Fruit fly (Drosophila melanogaster) whole organism, embryonic: ENCODE results near the gene CG15894.
A peak's percentile ranks its signal among the peaks of the same experiment; 100 is the strongest.

Experiments used
- Abd-B ChIP-seq: fragments of 200-800 bp; sonication (Bioruptor generic); optimal IDR thresholded peaks from 2 replicates; lab custom pipeline; 2018; ENCODE audit warnings: missing biosample characterization, mild to moderate bottlenecking, missing genetic modification characterization, moderate library complexity
- Adf1 ChIP-seq: fragments of 200-800 bp; sonication (Bioruptor generic); IDR thresholded peaks from 2 replicates; pipeline ENCODE4 v1.3.6; 2022; ENCODE audit warnings: missing biosample characterization, missing genetic modification characterization
- CG10267 ChIP-seq: fragments of 200-800 bp; sonication (Bioruptor generic); optimal IDR thresholded peaks from 2 replicates; lab custom pipeline; 2018; ENCODE audit warnings: missing biosample characterization, mild to moderate bottlenecking, missing genetic modification characterization, moderate library complexity
- CG10654 ChIP-seq: fragments of 200-800 bp; sonication (Bioruptor generic); optimal IDR thresholded peaks from 2 replicates; lab custom pipeline; 2016; ENCODE audit warnings: missing biosample characterization, missing genetic modification characterization
- CG12299 ChIP-seq: fragments of 200-800 bp; sonication (Bioruptor generic); optimal IDR thresholded peaks from 2 replicates; lab custom pipeline; 2018; ENCODE audit warnings: missing biosample characterization, mild to moderate bottlenecking, missing genetic modification characterization
- CG14014 ChIP-seq: fragments of 200-800 bp; sonication (Bioruptor generic); IDR thresholded peaks from 2 replicates; pipeline ENCODE4 v1.3.6; 2022; ENCODE audit warnings: missing biosample characterization, missing genetic modification characterization
- CG15479 ChIP-seq: fragments of 200-800 bp; sonication (Bioruptor generic); optimal IDR thresholded peaks from 3 replicates; lab custom pipeline; 2019; ENCODE audit warnings: missing biosample characterization, mild to moderate bottlenecking, missing genetic modification characterization, moderate library complexity
- CG17328 ChIP-seq: fragments of 200-800 bp; sonication (Bioruptor generic); IDR thresholded peaks from 2 replicates; pipeline ENCODE4 v1.3.6; 2022; ENCODE audit warnings: missing biosample characterization, missing genetic modification characterization
- CG17829 ChIP-seq: fragments of 200-800 bp; optimal IDR thresholded peaks from 2 replicates; lab custom pipeline; 2019; ENCODE audit warnings: missing biosample characterization, mild to moderate bottlenecking, missing genetic modification characterization, moderate library complexity
- CG30020 ChIP-seq: fragments of 200-800 bp; optimal IDR thresholded peaks from 2 replicates; lab custom pipeline; 2019; ENCODE audit warnings: missing biosample characterization, mild to moderate bottlenecking, missing genetic modification characterization, moderate library complexity
- CG30403 ChIP-seq: fragments of 200-800 bp; sonication (Bioruptor generic); optimal IDR thresholded peaks from 3 replicates; lab custom pipeline; 2016; ENCODE audit warnings: missing biosample characterization, missing genetic modification characterization
- CG3163 ChIP-seq: fragments of 200-800 bp; sonication (Bioruptor generic); optimal IDR thresholded peaks from 3 replicates; lab custom pipeline; 2016; ENCODE audit warnings: missing biosample characterization, missing genetic modification characterization
- CG32772 ChIP-seq: fragments of 200-800 bp; sonication (Bioruptor generic); IDR thresholded peaks from 2 replicates; pipeline ENCODE4 v1.3.6; 2022; ENCODE audit warnings: missing biosample characterization, missing genetic modification characterization
- CG4617 ChIP-seq: fragments of 200-800 bp; sonication (Bioruptor generic); optimal IDR thresholded peaks from 3 replicates; lab custom pipeline; 2016; ENCODE audit warnings: missing biosample characterization, missing genetic modification characterization, borderline replicate concordance
- CG7372 ChIP-seq: fragments of 200-800 bp; sonication (Bioruptor generic); IDR thresholded peaks from 2 replicates; pipeline ENCODE4 v1.3.6; 2022; ENCODE audit warnings: missing biosample characterization, missing genetic modification characterization
- CG8388 ChIP-seq: fragments of 200-800 bp; sonication (Bioruptor generic); optimal IDR thresholded peaks from 2 replicates; lab custom pipeline; 2019; ENCODE audit warnings: missing biosample characterization, mild to moderate bottlenecking, missing genetic modification characterization, moderate library complexity
- CG9215 ChIP-seq: fragments of 200-800 bp; sonication (Bioruptor generic); IDR thresholded peaks from 2 replicates; pipeline ENCODE4 v1.3.6; 2022; ENCODE audit warnings: missing biosample characterization, missing genetic modification characterization
- CG9797 ChIP-seq: fragments of 200-800 bp; sonication (Bioruptor generic); optimal IDR thresholded peaks from 3 replicates; lab custom pipeline; 2018; ENCODE audit warnings: missing biosample characterization, mild to moderate bottlenecking, missing genetic modification characterization
- CG9817 ChIP-seq: fragments of 200-800 bp; sonication (Bioruptor generic); optimal IDR thresholded peaks from 2 replicates; lab custom pipeline; 2018; ENCODE audit warnings: missing biosample characterization, mild to moderate bottlenecking, missing genetic modification characterization, moderate library complexity
- CG9932 ChIP-seq: fragments of 200-800 bp; sonication (Bioruptor generic); IDR thresholded peaks from 2 replicates; pipeline ENCODE4 v1.3.6; 2022; ENCODE audit warnings: missing biosample characterization, missing genetic modification characterization
- CoRest ChIP-seq: fragments of 200-800 bp; sonication (Bioruptor generic); optimal IDR thresholded peaks from 3 replicates; lab custom pipeline; 2018; ENCODE audit warnings: missing biosample characterization, mild to moderate bottlenecking, missing genetic modification characterization, moderate library complexity
- D19B ChIP-seq: fragments of 200-800 bp; sonication (Bioruptor generic); optimal IDR thresholded peaks from 2 replicates; lab custom pipeline; 2017; ENCODE audit warnings: missing biosample characterization, mild to moderate bottlenecking, missing genetic modification characterization
- Dip3 ChIP-seq: fragments of 200-800 bp; sonication (Bioruptor generic); optimal IDR thresholded peaks from 3 replicates; lab custom pipeline; 2016; ENCODE audit warnings: missing biosample characterization, missing genetic modification characterization
- Dp ChIP-seq: fragments of 200-800 bp; sonication (Bioruptor generic); optimal IDR thresholded peaks from 2 replicates; lab custom pipeline; 2018; ENCODE audit warnings: missing biosample characterization, mild to moderate bottlenecking, missing genetic modification characterization, moderate library complexity
- E2f2 ChIP-seq: fragments of 200-800 bp; sonication (Bioruptor generic); IDR thresholded peaks from 2 replicates; pipeline ENCODE4 v1.3.6; 2022; ENCODE audit warnings: missing biosample characterization, missing genetic modification characterization
- Elba2 ChIP-seq: fragments of 200-800 bp; sonication (Bioruptor generic); optimal IDR thresholded peaks from 3 replicates; lab custom pipeline; 2016; ENCODE audit warnings: missing biosample characterization, missing genetic modification characterization
- GATAe ChIP-seq: fragments of 200-800 bp; sonication (Bioruptor generic); conservative IDR thresholded peaks from 2 replicates; pipeline ENCODE4 v1.3.6; 2022; ENCODE audit warnings: missing biosample characterization, missing genetic modification characterization
- NK7.1 ChIP-seq: fragments of 200-800 bp; sonication (Bioruptor generic); optimal IDR thresholded peaks from 3 replicates; lab custom pipeline; 2016; ENCODE audit warnings: missing biosample characterization, missing genetic modification characterization
- Ptx1 ChIP-seq: fragments of 200-800 bp; sonication (Bioruptor generic); IDR thresholded peaks from 2 replicates; pipeline ENCODE4 v1.3.6; 2022; ENCODE audit warnings: missing biosample characterization, missing genetic modification characterization
- bcd ChIP-seq: fragments of 200-800 bp; sonication (Bioruptor generic); optimal IDR thresholded peaks from 2 replicates; lab custom pipeline; 2017; ENCODE audit warnings: missing biosample characterization, mild to moderate bottlenecking, missing genetic modification characterization
- chinmo ChIP-seq: fragments of 200-800 bp; sonication (Bioruptor generic); IDR thresholded peaks from 4 replicates; pipeline ENCODE4 v1.3.6; 2022; ENCODE audit warnings: missing biosample characterization, missing genetic modification characterization; ENCODE audit not compliant: partially characterized antibody
- chn ChIP-seq: fragments of 200-800 bp; sonication (Bioruptor generic); optimal IDR thresholded peaks from 2 replicates; lab custom pipeline; 2016; ENCODE audit warnings: missing biosample characterization, missing genetic modification characterization
- croc ChIP-seq: fragments of 200-800 bp; sonication (Bioruptor generic); conservative IDR thresholded peaks from 3 replicates; pipeline ENCODE4 v1.3.6; 2022; ENCODE audit warnings: missing biosample characterization, missing genetic modification characterization
- da ChIP-seq: fragments of 200-800 bp; sonication (Bioruptor generic); optimal IDR thresholded peaks from 2 replicates; lab custom pipeline; 2016; ENCODE audit warnings: missing biosample characterization, missing genetic modification characterization
- dm ChIP-seq: fragments of 200-800 bp; sonication (Bioruptor generic); optimal IDR thresholded peaks from 3 replicates; lab custom pipeline; 2016; ENCODE audit warnings: missing biosample characterization, missing genetic modification characterization
- esg ChIP-seq: fragments of 200-800 bp; sonication (Bioruptor generic); conservative IDR thresholded peaks from 2 replicates; pipeline ENCODE4 v1.3.6; 2022; ENCODE audit warnings: missing biosample characterization, missing genetic modification characterization
- fd3F ChIP-seq: fragments of 200-800 bp; sonication (Bioruptor generic); optimal IDR thresholded peaks from 2 replicates; lab custom pipeline; 2018; ENCODE audit warnings: missing biosample characterization, mild to moderate bottlenecking, missing genetic modification characterization, moderate library complexity
- fu2 ChIP-seq: fragments of 200-800 bp; sonication (Bioruptor generic); optimal IDR thresholded peaks from 2 replicates; lab custom pipeline; 2016; ENCODE audit warnings: missing biosample characterization, missing genetic modification characterization
- insv ChIP-seq, 2 experiments: fragments of 200-800 bp; sonication (Bioruptor generic); optimal IDR thresholded peaks; 3 replicates each; lab custom pipeline; 2016 to 2018; ENCODE audit warnings: missing biosample characterization in 2 of 2, missing genetic modification characterization in 2 of 2
- jigr1 ChIP-seq: fragments of 200-800 bp; sonication (Bioruptor generic); IDR thresholded peaks from 3 replicates; pipeline ENCODE4 v1.3.6; 2022; ENCODE audit warnings: missing biosample characterization, missing genetic modification characterization
- kay ChIP-seq: fragments of 200-800 bp; sonication (Bioruptor generic); optimal IDR thresholded peaks from 2 replicates; lab custom pipeline; 2016; ENCODE audit warnings: missing biosample characterization, missing genetic modification characterization
- maf-S ChIP-seq: fragments of 200-800 bp; sonication (Bioruptor generic); optimal IDR thresholded peaks from 2 replicates; lab custom pipeline; 2016; ENCODE audit warnings: missing biosample characterization, missing genetic modification characterization
- mirr ChIP-seq: fragments of 200-800 bp; sonication (Bioruptor generic); optimal IDR thresholded peaks from 3 replicates; lab custom pipeline; 2018; ENCODE audit warnings: missing biosample characterization, mild to moderate bottlenecking, missing genetic modification characterization
- phol ChIP-seq: fragments of 200-800 bp; sonication (Bioruptor generic); optimal IDR thresholded peaks from 3 replicates; lab custom pipeline; 2018; ENCODE audit warnings: missing biosample characterization, mild to moderate bottlenecking, missing genetic modification characterization, moderate library complexity
- pnt ChIP-seq: fragments of 200-800 bp; sonication (Bioruptor generic); optimal IDR thresholded peaks from 3 replicates; lab custom pipeline; 2016; ENCODE audit warnings: missing biosample characterization, missing genetic modification characterization
- repo ChIP-seq: fragments of 200-800 bp; sonication (Bioruptor generic); optimal IDR thresholded peaks from 2 replicates; lab custom pipeline; 2016; ENCODE audit warnings: missing biosample characterization, missing genetic modification characterization
- schlank ChIP-seq: fragments of 200-800 bp; sonication (Bioruptor generic); optimal IDR thresholded peaks from 2 replicates; lab custom pipeline; 2018; ENCODE audit warnings: missing biosample characterization, mild to moderate bottlenecking, missing genetic modification characterization
- sd ChIP-seq: fragments of 200-800 bp; sonication (Bioruptor generic); optimal IDR thresholded peaks from 3 replicates; lab custom pipeline; 2018; ENCODE audit warnings: missing biosample characterization, mild to moderate bottlenecking, missing genetic modification characterization, moderate library complexity
- sim ChIP-seq: fragments of 200-800 bp; sonication (Bioruptor generic); IDR thresholded peaks from 2 replicates; pipeline ENCODE4 v1.3.6; 2022; ENCODE audit warnings: missing biosample characterization, missing genetic modification characterization
- ttk ChIP-seq: fragments of 200-800 bp; sonication (Bioruptor generic); IDR thresholded peaks from 2 replicates; pipeline ENCODE4 v2.1.2; 2022; ENCODE audit warnings: missing biosample characterization, missing genetic modification characterization
- wdn ChIP-seq: fragments of 200-800 bp; sonication (Bioruptor generic); IDR thresholded peaks from 2 replicates; pipeline ENCODE4 v1.3.6; 2022; ENCODE audit warnings: missing biosample characterization, missing genetic modification characterization

CG15894 gene

dm6 chrX:6295129-6295539 lies 13.9 kb upstream of the CG15894 start, which contains the start of the genes CG15891 and CG3815 (continued):
- TF ChIP-seq mirr (GFP tag; lab: Kevin White, UChicago) (peak; percentile 33), insv (GFP tag; optimal IDR thresholded peaks at IDR 0.05; lab: Kevin White, UChicago) (peak in 1 of 2 experiments; percentile 61), CG7372 (GFP tag; lab: Robert Waterston, UW) (peak; percentile 45; the same call in 1 of the 2 replicates), CG12299 (tag; lab: Kevin White, UChicago) (peak; percentile 23), CG32772 (GFP tag; lab: Robert Waterston, UW) (no peak), fu2 (GFP tag; lab: Kevin White, UChicago) (peak; percentile 49), CG8388 (peak; percentile 55), jigr1 (GFP tag; lab: Robert Waterston, UW) (0 out of 3 replicates have a peak, but pooled peaks have one; percentile 32), CG3163 (GFP tag; lab: Kevin White, UChicago) (peak; percentile 30), Abd-B (GFP tag; lab: Kevin White, UChicago) (peak; percentile 54), CG10267 (tag; lab: Kevin White, UChicago) (peak; percentile 44), fd3F (peak; percentile 25), chn (peak; percentile 12), ttk (GFP tag; lab: Robert Waterston, UW) (no peak), CG9215 (GFP tag; lab: Robert Waterston, UW) (peak; percentile 68), Dp (peak; percentile 18), GATAe (GFP tag; lab: Robert Waterston, UW) (0 out of 2 replicates have a peak, but pooled peaks have one; percentile 25), CG4617 (GFP tag; lab: Kevin White, UChicago) (peak; percentile 71), CG9797 (GFP tag; lab: Kevin White, UChicago) (peak; percentile 80), maf-S (GFP tag; lab: Kevin White, UChicago) (peak; percentile 30), esg (GFP tag; lab: Robert Waterston, UW) (0 out of 2 replicates have a peak, but pooled peaks have one; percentile 42), Elba2 (GFP tag; lab: Kevin White, UChicago) (no peak), bcd (GFP tag; lab: Kevin White, UChicago) (peak; percentile 61), dm (peak; percentile 43), da (GFP tag; lab: Kevin White, UChicago) (no peak), CG30403 (GFP tag; lab: Kevin White, UChicago) (peak; percentile 61), CG9817 (tag; lab: Kevin White, UChicago) (peak; percentile 63), D19B (GFP tag; lab: Kevin White, UChicago) (no peak), CG17829 (tag; lab: Kevin White, UChicago) (peak; percentile 46), CG14014 (peak; percentile 58), Dip3 (GFP tag; lab: Kevin White, UChicago) (peak; percentile 48), NK7.1 (GFP tag; lab: Kevin White, UChicago) (peak; percentile 23), wdn (0 out of 2 replicates have a peak, but pooled peaks have one; percentile 41), Ptx1 (GFP tag; lab: Robert Waterston, UW) (peak; percentile 72), kay (no peak), Adf1 (GFP tag; lab: Robert Waterston, UW) (peak; percentile 28; the same call in 1 of the 2 replicates), repo (GFP tag; lab: Kevin White, UChicago) (peak; percentile 4), CG17328 (GFP tag; lab: Robert Waterston, UW) (no peak), schlank (tag; lab: Kevin White, UChicago) (peak; percentile 35), CoRest (peak; percentile 77), croc (peak; percentile 33; the same call in 1 of the 3 replicates), CG15479 (GFP tag; lab: Kevin White, UChicago) (no peak), E2f2 (GFP tag; lab: Robert Waterston, UW) (peak; percentile 54), chinmo (GFP tag; lab: Robert Waterston, UW) (0 out of 4 replicates have a peak, but pooled peaks have one; percentile 34), CG9932 (GFP tag; lab: Robert Waterston, UW) (peak; percentile 74), sim (GFP tag; lab: Robert Waterston, UW) (no peak), phol (peak; percentile 71), pnt (GFP tag; lab: Kevin White, UChicago) (peak; percentile 25), sd (tag; lab: Kevin White, UChicago) (no peak), CG30020 (tag; lab: Kevin White, UChicago) (peak; percentile 66), CG10654 (GFP tag; lab: Kevin White, UChicago) (peak; percentile 37)
